Worm (Caenorhabditis elegans) whole organism, young adult: ENCODE measurements around the gene C31H2.4.

Experiments
- Y53F4B.3 ChIP-seq: fragments of 200-800 bp; sonication (Bioruptor generic); IDR thresholded peaks from 2 replicates; pipeline ENCODE4 v1.3.6; 2022; ENCODE audit warnings: missing genetic modification reagents, missing genetic modification characterization, missing compliant biosample characterization
- Y56A3A.18 ChIP-seq: fragments of 200-800 bp; sonication (Bioruptor generic); IDR thresholded peaks from 2 replicates; pipeline ENCODE4 v1.3.6; 2022; ENCODE audit warnings: missing genetic modification reagents, missing genetic modification characterization, missing compliant biosample characterization
- ekl-4 ChIP-seq: fragments of 200-800 bp; sonication (Bioruptor generic); IDR thresholded peaks from 2 replicates; pipeline ENCODE4 v1.3.6; 2022; ENCODE audit warnings: missing genetic modification reagents, missing genetic modification characterization, missing compliant biosample characterization
- gei-17 ChIP-seq: fragments of 200-800 bp; sonication (Bioruptor generic); optimal IDR thresholded peaks from 2 replicates; lab custom pipeline; 2018; ENCODE audit warnings: mild to moderate bottlenecking, missing genetic modification characterization, missing compliant biosample characterization
- him-1 ChIP-seq: sonication (generic microtip); optimal IDR thresholded peaks from 2 replicates; lab custom pipeline; 2016; ENCODE audit warnings: missing genotype, missing genetic modification reagents, missing genetic modification characterization, missing compliant biosample characterization
- sdz-38 ChIP-seq: sonication (generic microtip); optimal IDR thresholded peaks from 2 replicates; lab custom pipeline; 2016; ENCODE audit warnings: missing genotype, missing genetic modification characterization, missing compliant biosample characterization
- snpc-4 ChIP-seq, 5 experiments: fragments of 150-350 bp in 1 of 5; sonication (generic microtip) in 4 of 5; optimal IDR thresholded peaks; 2 replicates each; lab custom pipeline; 2014 to 2018; ENCODE audit warnings: missing genetic modification characterization in 5 of 5, missing biosample characterization in 3 of 5, antibody characterized with exemption in 2 of 5, mild to moderate bottlenecking in 2 of 5, missing compliant biosample characterization in 2 of 5, missing genotype in 2 of 5, moderate library complexity in 2 of 5, missing genetic modification reagents in 1 of 5
- unc-62 ChIP-seq: fragments of 150-350 bp; optimal IDR thresholded peaks from 2 replicates; lab custom pipeline; 2014; ENCODE audit warnings: missing biosample characterization, missing genetic modification reagents, missing genetic modification characterization

ce11 chrX:5179874-5180273, 20.4 kb upstream of the C31H2.4 start, which contains the start of gene sru-48:
- TF ChIP-seq snpc-4 (GFP tag; optimal IDR thresholded peaks at IDR 0.05; lab: Kevin White, UChicago), result no peak
- TF ChIP-seq snpc-4 (tag; optimal IDR thresholded peaks at IDR 0.05; lab: Kevin White, UChicago), result no peak
- TF ChIP-seq Y56A3A.18 (GFP tag; lab: Robert Waterston, UW), result no peak
- no peak for TF ChIP-seq Y53F4B.3 (GFP tag; lab: Robert Waterston, UW)
- TF ChIP-seq ekl-4 (GFP tag; lab: Robert Waterston, UW), result no peak
- no peak for TF ChIP-seq him-1 (tag; lab: Kevin White, UChicago)
- TF ChIP-seq unc-62 (GFP tag; lab: Kevin White, UChicago), result no peak
- TF ChIP-seq gei-17, result no peak
- no peak for TF ChIP-seq sdz-38
